Fruit fly (Drosophila melanogaster): ENCODE measurements around the gene CASK.

DNA sequence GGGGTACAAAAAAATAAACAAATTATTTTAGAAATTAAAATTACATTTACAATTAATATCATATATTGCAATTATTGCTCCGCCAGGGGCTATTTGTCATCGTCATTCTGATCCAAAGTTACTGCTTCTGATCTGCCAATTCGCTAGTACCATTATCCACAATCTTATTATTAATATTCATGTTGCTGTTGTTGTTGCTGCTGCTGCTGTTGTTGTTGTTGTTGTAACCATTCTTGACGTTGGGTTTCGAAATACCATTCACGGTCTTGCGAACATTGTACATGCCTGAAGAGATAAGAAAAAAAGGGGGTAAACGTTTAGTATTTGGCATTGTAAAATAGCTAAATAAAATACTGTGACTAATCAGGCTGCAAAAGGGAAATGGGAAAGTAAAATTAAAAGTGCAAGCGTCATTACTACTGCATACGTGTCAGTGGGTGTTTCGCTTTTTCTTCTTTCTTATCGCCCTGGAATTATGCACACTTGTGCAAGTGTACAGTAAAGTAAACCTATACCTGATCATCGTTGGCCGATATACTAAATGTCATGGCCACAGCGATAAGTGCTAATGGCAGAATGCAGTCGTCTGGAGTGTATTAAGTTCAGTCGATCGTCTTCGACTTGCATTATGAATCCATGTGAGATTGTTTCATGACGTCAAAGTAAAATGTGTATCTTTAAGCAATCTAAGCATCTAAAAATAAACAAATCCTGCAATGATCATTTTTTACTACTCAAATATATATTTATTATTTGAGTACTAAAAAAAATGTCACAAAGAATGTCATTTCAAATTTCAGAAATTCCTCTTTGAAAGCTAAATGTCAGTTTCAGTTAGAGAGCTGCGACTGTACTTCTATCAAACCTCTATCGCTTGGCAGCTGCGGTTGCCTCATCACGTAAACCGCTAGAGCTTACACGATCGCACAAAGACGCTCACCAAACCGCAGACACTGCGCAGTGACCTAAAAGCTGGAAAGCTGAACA is 29.4 kb upstream of the CASK start:
- TF ChIP-seq crp (GFP tag; optimal IDR thresholded peaks at IDR 0.05) (no peak), CG15269 (tag; optimal IDR thresholded peaks at IDR 0.05) (no peak), Elba2 (GFP tag; optimal IDR thresholded peaks at IDR 0.05) (no peak), otp (GFP tag; IDR thresholded peaks at IDR 0.05) (no peak), CG13775 (GFP tag; optimal IDR thresholded peaks at IDR 0.05) (no peak), Dfd (GFP tag; optimal IDR thresholded peaks at IDR 0.05) (no peak), CG11398 (GFP tag; optimal IDR thresholded peaks at IDR 0.05) (no peak), CG2120 (GFP tag; optimal IDR thresholded peaks at IDR 0.05) (no peak)
